Fruit fly (Drosophila melanogaster) whole organism, embryonic: ENCODE data around the gene CG12112.
A peak's percentile ranks its signal among the peaks of the same experiment; 100 is the strongest.

Source experiments
- Ada2b ChIP-seq: fragments of 200-800 bp; sonication (Bioruptor generic); IDR thresholded peaks from 2 replicates; pipeline ENCODE4 v1.3.6; 2022; ENCODE audit warnings: missing biosample characterization, missing genetic modification characterization
- Bteb2 ChIP-seq: fragments of 200-800 bp; sonication (Bioruptor generic); optimal IDR thresholded peaks from 2 replicates; lab custom pipeline; 2016; ENCODE audit warnings: missing biosample characterization, missing genetic modification characterization
- CG10321 ChIP-seq: fragments of 200-800 bp; sonication (Bioruptor generic); IDR thresholded peaks from 2 replicates; pipeline ENCODE4 v1.3.6; 2022; ENCODE audit warnings: missing biosample characterization, missing genetic modification characterization
- CG10543 ChIP-seq: fragments of 200-800 bp; sonication (Bioruptor generic); optimal IDR thresholded peaks from 3 replicates; lab custom pipeline; 2017; ENCODE audit warnings: missing biosample characterization, mild to moderate bottlenecking, missing genetic modification characterization, moderate library complexity
- CG11085 ChIP-seq: fragments of 200-800 bp; sonication (Bioruptor generic); IDR thresholded peaks from 2 replicates; pipeline ENCODE4 v1.3.6; 2022; ENCODE audit warnings: missing biosample characterization, missing genetic modification characterization
- CG12659 ChIP-seq: fragments of 200-800 bp; sonication (Bioruptor generic); optimal IDR thresholded peaks from 3 replicates; lab custom pipeline; 2017; ENCODE audit warnings: mild to moderate bottlenecking, missing biosample characterization, missing genetic modification reagents, missing genetic modification characterization
- CG14965 ChIP-seq: fragments of 200-800 bp; sonication (Bioruptor generic); optimal IDR thresholded peaks from 2 replicates; lab custom pipeline; 2016; ENCODE audit warnings: missing biosample characterization, missing genetic modification characterization, borderline replicate concordance
- CG17568 ChIP-seq: fragments of 200-800 bp; sonication (Bioruptor generic); optimal IDR thresholded peaks from 2 replicates; lab custom pipeline; 2018; ENCODE audit warnings: missing biosample characterization, mild to moderate bottlenecking, missing genetic modification characterization, moderate library complexity
- CG18619 ChIP-seq: fragments of 200-800 bp; sonication (Bioruptor generic); optimal IDR thresholded peaks from 3 replicates; lab custom pipeline; 2017; ENCODE audit warnings: missing biosample characterization, mild to moderate bottlenecking, missing genetic modification characterization
- CG2129 ChIP-seq: fragments of 200-800 bp; sonication (Bioruptor generic); IDR thresholded peaks from 2 replicates; pipeline ENCODE4 v1.3.6; 2022; ENCODE audit warnings: missing biosample characterization, missing genetic modification characterization; ENCODE audit not compliant: partially characterized antibody
- CG2889 ChIP-seq: fragments of 200-800 bp; sonication (Bioruptor generic); IDR thresholded peaks from 3 replicates; pipeline ENCODE4 v1.3.6; 2022; ENCODE audit warnings: missing biosample characterization, missing genetic modification characterization
- CG3838 ChIP-seq: fragments of 200-800 bp; sonication (Bioruptor generic); optimal IDR thresholded peaks from 3 replicates; lab custom pipeline; 2016; ENCODE audit warnings: missing biosample characterization, missing genetic modification characterization
- CG3847 ChIP-seq: fragments of 200-800 bp; sonication (Bioruptor generic); IDR thresholded peaks from 2 replicates; pipeline ENCODE4 v1.3.6; 2022; ENCODE audit warnings: missing biosample characterization, missing genetic modification characterization
- CG4360 ChIP-seq: fragments of 200-800 bp; sonication (Bioruptor generic); IDR thresholded peaks from 2 replicates; pipeline ENCODE4 v1.3.6; 2022; ENCODE audit warnings: missing biosample characterization, missing genetic modification characterization
- CG5180 ChIP-seq: fragments of 200-800 bp; sonication (Bioruptor generic); optimal IDR thresholded peaks from 3 replicates; lab custom pipeline; 2017; ENCODE audit warnings: missing biosample characterization, missing genetic modification characterization, mild to moderate bottlenecking, moderate library complexity, missing genetic modification reagents
- CG6175 ChIP-seq: fragments of 200-800 bp; sonication (Bioruptor generic); IDR thresholded peaks from 3 replicates; pipeline ENCODE4 v1.3.6; 2022; ENCODE audit warnings: missing biosample characterization, missing genetic modification characterization
- CG7372 ChIP-seq: fragments of 200-800 bp; sonication (Bioruptor generic); IDR thresholded peaks from 2 replicates; pipeline ENCODE4 v1.3.6; 2022; ENCODE audit warnings: missing biosample characterization, missing genetic modification characterization
- CG7839 ChIP-seq: fragments of 200-800 bp; sonication (Bioruptor generic); optimal IDR thresholded peaks from 3 replicates; lab custom pipeline; 2018; ENCODE audit warnings: missing biosample characterization, mild to moderate bottlenecking, missing genetic modification characterization, moderate library complexity
- CTCF ChIP-seq: fragments of 200-800 bp; sonication (Bioruptor generic); optimal IDR thresholded peaks from 2 replicates; lab custom pipeline; 2017; ENCODE audit warnings: missing biosample characterization, mild to moderate bottlenecking, missing genetic modification characterization, moderate library complexity
- Camta ChIP-seq: fragments of 200-800 bp; sonication (Bioruptor generic); optimal IDR thresholded peaks from 2 replicates; lab custom pipeline; 2016; ENCODE audit warnings: missing biosample characterization, missing genetic modification characterization
- Dip2 ChIP-seq: fragments of 200-800 bp; sonication (Bioruptor generic); IDR thresholded peaks from 2 replicates; pipeline ENCODE4 v1.3.6; 2022; ENCODE audit warnings: missing biosample characterization, missing genetic modification characterization
- Drgx ChIP-seq: fragments of 200-800 bp; sonication (Bioruptor generic); IDR thresholded peaks from 2 replicates; pipeline ENCODE4 v1.3.6; 2022; ENCODE audit warnings: missing biosample characterization, missing genetic modification characterization
- Fer1 ChIP-seq: fragments of 200-800 bp; sonication (Bioruptor generic); optimal IDR thresholded peaks from 2 replicates; lab custom pipeline; 2017; ENCODE audit warnings: missing biosample characterization, mild to moderate bottlenecking, missing genetic modification characterization
- Fer3 ChIP-seq: fragments of 200-800 bp; sonication (Bioruptor generic); optimal IDR thresholded peaks from 2 replicates; lab custom pipeline; 2018; ENCODE audit warnings: missing biosample characterization, mild to moderate bottlenecking, missing genetic modification characterization, moderate library complexity
- Gug ChIP-seq: fragments of 200-800 bp; sonication (Bioruptor generic); IDR thresholded peaks from 4 replicates; pipeline ENCODE4 v1.3.6; 2022; ENCODE audit warnings: missing biosample characterization, missing genetic modification characterization
- H2.0 ChIP-seq: fragments of 200-800 bp; sonication (Bioruptor generic); IDR thresholded peaks from 2 replicates; pipeline ENCODE4 v1.3.6; 2022; ENCODE audit warnings: missing biosample characterization, missing genetic modification characterization
- MESR4 ChIP-seq: fragments of 200-800 bp; sonication (Bioruptor generic); optimal IDR thresholded peaks from 2 replicates; lab custom pipeline; 2018; ENCODE audit warnings: missing biosample characterization, mild to moderate bottlenecking, missing genetic modification characterization, moderate library complexity
- NK7.1 ChIP-seq: fragments of 200-800 bp; sonication (Bioruptor generic); optimal IDR thresholded peaks from 3 replicates; lab custom pipeline; 2016; ENCODE audit warnings: missing biosample characterization, missing genetic modification characterization
- Oli ChIP-seq: fragments of 200-800 bp; sonication (Bioruptor generic); optimal IDR thresholded peaks from 2 replicates; lab custom pipeline; 2018; ENCODE audit warnings: missing biosample characterization, mild to moderate bottlenecking, missing genetic modification characterization, moderate library complexity
- Optix ChIP-seq: fragments of 200-800 bp; sonication (Bioruptor generic); IDR thresholded peaks from 3 replicates; pipeline ENCODE4 v1.3.6; 2022; ENCODE audit warnings: missing biosample characterization, missing genetic modification characterization
- Pdp1 ChIP-seq, 2 experiments: fragments of 200-800 bp; sonication (Bioruptor generic); optimal IDR thresholded peaks; 3 replicates each; lab custom pipeline; 2016; ENCODE audit warnings: missing biosample characterization in 2 of 2, missing genetic modification characterization in 2 of 2, mild to moderate bottlenecking in 1 of 2, moderate library complexity in 1 of 2
- Sry-δ ChIP-seq: fragments of 200-800 bp; sonication (Bioruptor generic); optimal IDR thresholded peaks from 2 replicates; lab custom pipeline; 2016; ENCODE audit warnings: missing biosample characterization, missing genetic modification characterization
- chn ChIP-seq: fragments of 200-800 bp; sonication (Bioruptor generic); optimal IDR thresholded peaks from 2 replicates; lab custom pipeline; 2016; ENCODE audit warnings: missing biosample characterization, missing genetic modification characterization
- fd3F ChIP-seq: fragments of 200-800 bp; sonication (Bioruptor generic); optimal IDR thresholded peaks from 2 replicates; lab custom pipeline; 2018; ENCODE audit warnings: missing biosample characterization, mild to moderate bottlenecking, missing genetic modification characterization, moderate library complexity
- gro ChIP-seq: fragments of 200-800 bp; sonication (Bioruptor generic); optimal IDR thresholded peaks from 2 replicates; lab custom pipeline; 2016; ENCODE audit warnings: missing biosample characterization, missing genetic modification characterization
- hkb ChIP-seq, 2 experiments: fragments of 200-800 bp in 1 of 2; fragments of >200 bp in 1 of 2; sonication (Bioruptor generic) in 1 of 2; IDR thresholded peaks in 1 of 2; optimal IDR thresholded peaks in 1 of 2; 2 replicates each; pipeline versions ENCODE4 v1.3.6 to Lab custom; 2017 to 2022; ENCODE audit warnings: missing biosample characterization in 1 of 2, missing genetic modification characterization in 1 of 2
- jigr1 ChIP-seq: fragments of 200-800 bp; sonication (Bioruptor generic); IDR thresholded peaks from 3 replicates; pipeline ENCODE4 v1.3.6; 2022; ENCODE audit warnings: missing biosample characterization, missing genetic modification characterization
- kay ChIP-seq: fragments of 200-800 bp; sonication (Bioruptor generic); optimal IDR thresholded peaks from 2 replicates; lab custom pipeline; 2016; ENCODE audit warnings: missing biosample characterization, missing genetic modification characterization
- mld ChIP-seq: fragments of 200-800 bp; sonication (Bioruptor generic); IDR thresholded peaks from 3 replicates; pipeline ENCODE4 v1.3.6; 2022; ENCODE audit warnings: missing biosample characterization, missing genetic modification characterization; ENCODE audit not compliant: partially characterized antibody
- nau ChIP-seq: fragments of 200-800 bp; sonication (Bioruptor generic); optimal IDR thresholded peaks from 3 replicates; lab custom pipeline; 2017; ENCODE audit warnings: missing biosample characterization, mild to moderate bottlenecking, missing genetic modification characterization, missing genetic modification reagents
- pan ChIP-seq, 4 experiments: fragments of >200 bp in 3 of 4; fragments of 200-800 bp in 1 of 4; sonication (Bioruptor generic) in 1 of 4; optimal IDR thresholded peaks in 3 of 4; IDR thresholded peaks in 1 of 4; 2 replicates each; pipeline versions ENCODE4 v1.3.6 to Lab custom; 2017 to 2022; ENCODE audit warnings: missing biosample characterization in 2 of 4, missing genetic modification characterization in 2 of 4, mixed read lengths in 1 of 4
- pum ChIP-seq: fragments of 200-800 bp; sonication (Bioruptor generic); optimal IDR thresholded peaks from 2 replicates; lab custom pipeline; 2016; ENCODE audit warnings: missing biosample characterization, missing genetic modification characterization
- ranshi ChIP-seq: fragments of 200-800 bp; sonication (Bioruptor generic); IDR thresholded peaks from 2 replicates; pipeline ENCODE4 v1.3.6; 2022; ENCODE audit warnings: missing biosample characterization, missing genetic modification characterization
- sd ChIP-seq: fragments of 200-800 bp; sonication (Bioruptor generic); optimal IDR thresholded peaks from 3 replicates; lab custom pipeline; 2018; ENCODE audit warnings: missing biosample characterization, mild to moderate bottlenecking, missing genetic modification characterization, moderate library complexity
- stwl ChIP-seq: fragments of 200-800 bp; sonication (Bioruptor generic); optimal IDR thresholded peaks from 3 replicates; lab custom pipeline; 2018; ENCODE audit warnings: missing biosample characterization, mild to moderate bottlenecking, missing genetic modification characterization, moderate library complexity
- trem ChIP-seq: fragments of 200-800 bp; optimal IDR thresholded peaks from 3 replicates; lab custom pipeline; 2019; ENCODE audit warnings: missing biosample characterization, mild to moderate bottlenecking, missing genetic modification characterization, moderate library complexity
- zfh1 ChIP-seq: fragments of 200-800 bp; sonication (Bioruptor generic); IDR thresholded peaks from 3 replicates; pipeline ENCODE4 v1.3.6; 2022; ENCODE audit warnings: missing biosample characterization, missing genetic modification characterization

CG12112 gene

dm6 chrX:8534734-8535133, 25.3 kb downstream of the CG12112 start (continued):
- TF ChIP-seq Drgx (peak; percentile 68), CG12659 (GFP tag; lab: Kevin White, UChicago) (peak; percentile 2), CG5180 (GFP tag; lab: Kevin White, UChicago) (no peak), chn (no peak), ranshi (GFP tag; lab: Robert Waterston, UW) (no peak), CG7839 (tag; lab: Kevin White, UChicago) (peak; percentile 32), pan (optimal IDR thresholded peaks at IDR 0.05; lab: Kevin White, UChicago) (no peak), pan (GFP tag; optimal IDR thresholded peaks at IDR 0.05 in 1 of 2, IDR thresholded peaks at IDR 0.05 in 1 of 2) (peak in 1 of 2 experiments; percentile 43), Sry-δ (GFP tag; lab: Kevin White, UChicago) (no peak), zfh1 (GFP tag; lab: Robert Waterston, UW) (no peak), CG3847 (GFP tag; lab: Robert Waterston, UW) (no peak), Camta (GFP tag; lab: Kevin White, UChicago) (no peak), NK7.1 (GFP tag; lab: Kevin White, UChicago) (no peak), CG10321 (GFP tag; lab: Robert Waterston, UW) (no peak), hkb (optimal IDR thresholded peaks at IDR 0.05; lab: Kevin White, UChicago) (no peak), hkb (GFP tag; IDR thresholded peaks at IDR 0.05; lab: Robert Waterston, UW) (no peak)
- TF ChIP-seq, all 482 proteins: peak for 45

dm6 chrX:8534321-8534661, 25.7 kb downstream of the CG12112 start:
- TF ChIP-seq CTCF (GFP tag; lab: Kevin White, UChicago) = peak; percentile 77
- peak in 1 of 2 experiments; percentile 60 for TF ChIP-seq Pdp1 (GFP tag; optimal IDR thresholded peaks at IDR 0.05; lab: Kevin White, UChicago)
- no peak for TF ChIP-seq CG14965 (GFP tag; lab: Kevin White, UChicago)

DNA sequence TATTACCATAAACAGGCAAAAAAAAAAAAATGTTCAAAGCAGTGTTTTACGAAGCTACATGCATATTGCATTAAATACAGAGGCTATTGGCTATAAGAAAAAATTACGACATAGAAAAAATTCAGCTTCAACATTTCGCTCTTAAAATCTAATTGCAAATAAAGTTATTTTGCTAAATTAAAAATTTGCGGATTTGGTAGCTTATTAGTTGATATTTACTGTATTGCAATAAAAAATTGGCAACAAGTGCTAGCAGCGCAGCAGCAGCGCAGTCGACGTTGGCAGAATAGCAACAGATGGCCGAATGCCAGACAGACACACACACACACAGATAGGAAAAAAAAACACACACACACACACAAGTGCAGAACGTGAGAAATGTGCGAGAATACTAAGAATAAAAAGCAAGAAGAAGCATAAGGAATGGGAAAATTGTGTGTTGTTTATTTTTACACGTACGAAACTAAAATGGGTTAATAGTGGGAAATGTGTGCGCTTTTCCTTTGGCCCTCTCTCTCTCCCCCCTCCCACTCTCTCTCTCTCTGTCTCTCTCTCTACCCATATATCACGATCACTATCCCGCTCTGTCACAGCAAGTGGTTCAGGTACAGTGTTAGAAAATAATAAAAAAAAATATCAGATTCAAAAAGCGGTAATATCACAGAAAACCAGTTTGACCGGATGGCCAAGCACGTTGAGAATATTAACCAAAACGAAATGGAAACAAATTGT, 26.2 kb downstream of the CG12112 start:
- no peak for TF ChIP-seq CG10543
- peak; percentile 8 for TF ChIP-seq CG17568 (GFP tag; lab: Kevin White, UChicago)
- TF ChIP-seq Bteb2 = no peak
- TF ChIP-seq CG2889 (GFP tag; lab: Robert Waterston, UW) = 0 out of 3 replicates have a peak, but pooled peaks have one; percentile 16
- TF ChIP-seq sd (tag; lab: Kevin White, UChicago) = peak; percentile 43
- TF ChIP-seq CG7372 (GFP tag; lab: Robert Waterston, UW) = peak; percentile 41; the same call in 1 of the 2 replicates
- TF ChIP-seq fd3F (GFP tag; lab: Kevin White, UChicago) = peak; percentile 15
- TF ChIP-seq stwl (tag; lab: Kevin White, UChicago) = peak; percentile 88
- peak; percentile 23; the same call in 1 of the 2 replicates for TF ChIP-seq H2.0
- no peak for TF ChIP-seq Optix (GFP tag; lab: Robert Waterston, UW)
- TF ChIP-seq CG2129 (GFP tag; lab: Robert Waterston, UW) = no peak
- TF ChIP-seq CG4360 (GFP tag; lab: Robert Waterston, UW) = no peak
- no peak for TF ChIP-seq trem
- TF ChIP-seq jigr1 (GFP tag; lab: Robert Waterston, UW) = no peak
- no peak for TF ChIP-seq nau
- peak; percentile 44; the same call in 1 of the 2 replicates for TF ChIP-seq Ada2b (GFP tag; lab: Robert Waterston, UW)
- no peak for TF ChIP-seq Dip2 (GFP tag; lab: Robert Waterston, UW)
- no peak for TF ChIP-seq gro
- peak; percentile 51 for TF ChIP-seq Oli
- peak; percentile 37 for TF ChIP-seq CG18619 (GFP tag; lab: Kevin White, UChicago)
- no peak for TF ChIP-seq CG11085 (GFP tag; lab: Robert Waterston, UW)
- no peak for TF ChIP-seq Gug (GFP tag; lab: Robert Waterston, UW)
- TF ChIP-seq Fer3 (tag; lab: Kevin White, UChicago) = peak; percentile 44
- TF ChIP-seq CG6175 (GFP tag; lab: Robert Waterston, UW) = no peak
- no peak for TF ChIP-seq CG3838 (GFP tag; lab: Kevin White, UChicago)
- TF ChIP-seq pum (GFP tag; lab: Kevin White, UChicago) = no peak
- no peak for TF ChIP-seq MESR4 (GFP tag; lab: Kevin White, UChicago)
- TF ChIP-seq mld (GFP tag; lab: Robert Waterston, UW) = no peak
- peak; percentile 30 for TF ChIP-seq Fer1 (GFP tag; lab: Kevin White, UChicago)
- no peak for TF ChIP-seq kay (GFP tag; lab: Kevin White, UChicago)
